5 fruit fly cellular contexts compared by ENCODE assay signal in the genomic region with DNA sequence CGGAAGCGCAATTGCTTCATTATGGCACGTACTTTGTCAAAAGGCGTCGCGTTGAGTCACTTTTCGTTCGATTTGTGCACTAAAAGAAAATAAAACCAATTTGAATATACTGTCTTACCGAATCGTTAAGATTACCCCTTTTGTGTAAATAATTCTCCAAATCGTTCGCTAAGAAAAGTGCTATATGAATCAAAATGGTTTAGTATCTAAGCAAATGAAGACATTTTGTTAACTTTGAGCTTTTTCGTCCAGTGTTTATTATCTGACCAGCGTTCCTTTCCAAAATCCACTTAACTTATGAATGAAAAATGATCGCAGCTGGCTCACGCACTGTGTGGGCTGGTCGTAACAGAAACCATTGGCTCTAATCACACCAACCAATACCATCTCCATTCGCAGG.
TF ChIP-seq lines count a peak whose summit lies in the region.

No protein-coding gene starts in this region.

- no peak for TF ChIP-seq CTCF in whole organism, embryonic (GFP tag; optimal IDR thresholded peaks at IDR 0.05; lab: Kevin White, UChicago)

TF ChIP-seq in whole organism, adult, 20 proteins besides CTCF, POLR2A, EP300 and RAD21:
- TF ChIP-seq Mnt (GFP tag; optimal IDR thresholded peaks at IDR 0.05; lab: Kevin White, UChicago) (no peak), ovo (GFP tag; optimal IDR thresholded peaks at IDR 0.05; lab: Kevin White, UChicago) (no peak), CG7101 (tag; optimal IDR thresholded peaks at IDR 0.05; lab: Kevin White, UChicago) (peak; percentile 73), pad (GFP tag; optimal IDR thresholded peaks at IDR 0.05; lab: Kevin White, UChicago) (no peak), CG5204 (GFP tag; optimal IDR thresholded peaks at IDR 0.05; lab: Kevin White, UChicago) (no peak), CG1620 (GFP tag; optimal IDR thresholded peaks at IDR 0.05; lab: Kevin White, UChicago) (no peak), CG11617 (GFP tag; optimal IDR thresholded peaks at IDR 0.05; lab: Kevin White, UChicago) (peak; percentile 46), CG14711 (tag; optimal IDR thresholded peaks at IDR 0.05; lab: Kevin White, UChicago) (no peak), kay (GFP tag; lab: Kevin White, UChicago; ENCODE audit: borderline replicate concordance) (no peak), Crg-1 (GFP tag; optimal IDR thresholded peaks at IDR 0.05; lab: Kevin White, UChicago) (no peak), CG33017 (tag; optimal IDR thresholded peaks at IDR 0.05; lab: Kevin White, UChicago) (no peak), toe (GFP tag; optimal IDR thresholded peaks at IDR 0.05; lab: Kevin White, UChicago) (no peak), Hr96 (GFP tag; optimal IDR thresholded peaks at IDR 0.05; lab: Kevin White, UChicago) (no peak), bab1 (GFP tag; optimal IDR thresholded peaks at IDR 0.05; lab: Kevin White, UChicago) (peak; percentile 87), cnc (optimal IDR thresholded peaks at IDR 0.05; lab: Kevin White, UChicago) (no peak), cic (GFP tag; optimal IDR thresholded peaks at IDR 0.05; lab: Kevin White, UChicago) (no peak), Clk (GFP tag; optimal IDR thresholded peaks at IDR 0.05; lab: Kevin White, UChicago) (no peak), tj (GFP tag; optimal IDR thresholded peaks at IDR 0.05; lab: Kevin White, UChicago) (no peak)

TF ChIP-seq in whole organism, embryonic, 481 proteins besides CTCF, POLR2A, EP300 and RAD21 (continues in another document):
- TF ChIP-seq CG2889 (GFP tag; IDR thresholded peaks at IDR 0.05; lab: Robert Waterston, UW), result no peak
- no peak for TF ChIP-seq zfh2 (GFP tag; optimal IDR thresholded peaks at IDR 0.05; lab: Kevin White, UChicago)
- TF ChIP-seq disco-r (GFP tag; optimal IDR thresholded peaks at IDR 0.05; lab: Kevin White, UChicago), result no peak
- TF ChIP-seq CG30403 (GFP tag; optimal IDR thresholded peaks at IDR 0.05; lab: Kevin White, UChicago), result peak; percentile 4
- TF ChIP-seq Fer1 (GFP tag; optimal IDR thresholded peaks at IDR 0.05; lab: Kevin White, UChicago), result peak; percentile 25
- TF ChIP-seq Stat92E (GFP tag; optimal IDR thresholded peaks at IDR 0.05; lab: Kevin White, UChicago), result no peak
- no peak for TF ChIP-seq sd (tag; optimal IDR thresholded peaks at IDR 0.05; lab: Kevin White, UChicago)
- TF ChIP-seq Ada2b (GFP tag; IDR thresholded peaks at IDR 0.05; lab: Robert Waterston, UW), result peak; percentile 36; the same call in 1 of the 2 replicates
- no peak for TF ChIP-seq ap (GFP tag; IDR thresholded peaks at IDR 0.05; lab: Robert Waterston, UW)
- peak; percentile 33 for TF ChIP-seq CG3281 (GFP tag; optimal IDR thresholded peaks at IDR 0.05; lab: Kevin White, UChicago)
- no peak for TF ChIP-seq CG8290 (GFP tag; optimal IDR thresholded peaks at IDR 0.05; lab: Kevin White, UChicago)
- TF ChIP-seq CG8290 (tag; optimal IDR thresholded peaks at IDR 0.05; lab: Kevin White, UChicago), result peak in 1 of 2 experiments; percentile 55
- TF ChIP-seq CG13296 (GFP tag; optimal IDR thresholded peaks at IDR 0.05; lab: Kevin White, UChicago), result no peak
- TF ChIP-seq Fer3 (tag; optimal IDR thresholded peaks at IDR 0.05; lab: Kevin White, UChicago), result peak; percentile 38
- TF ChIP-seq CG12391 (tag; optimal IDR thresholded peaks at IDR 0.05; lab: Kevin White, UChicago), result peak; percentile 16
- peak; percentile 71; the same call in 2 of the 3 replicates for TF ChIP-seq CG11695 (GFP tag; IDR thresholded peaks at IDR 0.05; lab: Robert Waterston, UW)
- TF ChIP-seq ash1 (GFP tag; optimal IDR thresholded peaks at IDR 0.05; lab: Kevin White, UChicago), result no peak
- no peak for TF ChIP-seq Optix (GFP tag; IDR thresholded peaks at IDR 0.05; lab: Robert Waterston, UW)

TF ChIP-seq in whole organism, prepupa, 60 proteins besides CTCF, POLR2A, EP300 and RAD21 (continues in another document):
- TF ChIP-seq acj6 (GFP tag; optimal IDR thresholded peaks at IDR 0.05; lab: Kevin White, UChicago) (peak; percentile 25), CG8319 (GFP tag; optimal IDR thresholded peaks at IDR 0.05; lab: Kevin White, UChicago) (no peak), CG3032 (tag; optimal IDR thresholded peaks at IDR 0.05; lab: Kevin White, UChicago) (peak; percentile 16), CG16779 (tag; optimal IDR thresholded peaks at IDR 0.05; lab: Kevin White, UChicago) (no peak), Ets21C (GFP tag; optimal IDR thresholded peaks at IDR 0.05; lab: Kevin White, UChicago) (peak; percentile 42), net (GFP tag; optimal IDR thresholded peaks at IDR 0.05; lab: Kevin White, UChicago) (peak; percentile 38), CG11762 (GFP tag; optimal IDR thresholded peaks at IDR 0.05; lab: Kevin White, UChicago; ENCODE audit: insufficient read depth) (no peak), CG8632 (GFP tag; optimal IDR thresholded peaks at IDR 0.05; lab: Kevin White, UChicago) (peak; percentile 24), Sox15 (GFP tag; optimal IDR thresholded peaks at IDR 0.05; lab: Kevin White, UChicago) (no peak), Sox14 (GFP tag; optimal IDR thresholded peaks at IDR 0.05; lab: Kevin White, UChicago) (peak; percentile 37), dsx (GFP tag; optimal IDR thresholded peaks at IDR 0.05; lab: Kevin White, UChicago; ENCODE audit: poor library complexity, severe bottlenecking) (no peak), Gug (GFP tag; IDR thresholded peaks at IDR 0.05; lab: Robert Waterston, UW) (peak; percentile 34; the same call in 1 of the 2 replicates), Hr38 (GFP tag; optimal IDR thresholded peaks at IDR 0.05; lab: Kevin White, UChicago) (no peak), ss (GFP tag; optimal IDR thresholded peaks at IDR 0.05; lab: Kevin White, UChicago) (no peak), CG9139 (GFP tag; optimal IDR thresholded peaks at IDR 0.05; lab: Kevin White, UChicago) (no peak), Met (GFP tag; optimal IDR thresholded peaks at IDR 0.05; lab: Kevin White, UChicago) (peak; percentile 60), esn (GFP tag; optimal IDR thresholded peaks at IDR 0.05; lab: Kevin White, UChicago) (peak; percentile 61), Blimp-1 (GFP tag; optimal IDR thresholded peaks at IDR 0.05; lab: Kevin White, UChicago) (no peak)

TF ChIP-seq in whole organism, pupa, 21 proteins besides CTCF, POLR2A, EP300 and RAD21:
- TF ChIP-seq CG14655 (GFP tag; optimal IDR thresholded peaks at IDR 0.05; lab: Kevin White, UChicago) (peak; percentile 55), CG15710 (tag; optimal IDR thresholded peaks at IDR 0.05; lab: Kevin White, UChicago) (peak; percentile 5), rn (GFP tag; IDR thresholded peaks at IDR 0.05; lab: Robert Waterston, UW) (no peak), Pif1A (GFP tag; optimal IDR thresholded peaks at IDR 0.05; lab: Kevin White, UChicago) (peak; percentile 10), CG8301 (tag; optimal IDR thresholded peaks at IDR 0.05; lab: Kevin White, UChicago) (peak; percentile 47), D1 (tag; optimal IDR thresholded peaks at IDR 0.05; lab: Kevin White, UChicago) (no peak), Ets98B (GFP tag; IDR thresholded peaks at IDR 0.05; lab: Robert Waterston, UW) (0 out of 2 replicates have a peak, but pooled peaks have one; percentile 39), CG12605 (GFP tag; IDR thresholded peaks at IDR 0.05; lab: Robert Waterston, UW) (no peak), CG13204 (GFP tag; optimal IDR thresholded peaks at IDR 0.05; lab: Kevin White, UChicago) (no peak), Snoo (tag; optimal IDR thresholded peaks at IDR 0.05; lab: Kevin White, UChicago) (no peak), CG34367 (tag; optimal IDR thresholded peaks at IDR 0.05; lab: Kevin White, UChicago) (peak; percentile 2), CG4496 (GFP tag; IDR thresholded peaks at IDR 0.05; lab: Robert Waterston, UW) (no peak), CG17806 (tag; optimal IDR thresholded peaks at IDR 0.05; lab: Kevin White, UChicago) (peak; percentile 27), gl (tag; optimal IDR thresholded peaks at IDR 0.05; lab: Kevin White, UChicago) (no peak), CG9948 (tag; optimal IDR thresholded peaks at IDR 0.05; lab: Kevin White, UChicago) (peak; percentile 26), Pif1B (GFP tag; optimal IDR thresholded peaks at IDR 0.05; lab: Kevin White, UChicago) (peak; percentile 15), fd96Ca (GFP tag; IDR thresholded peaks at IDR 0.05; lab: Robert Waterston, UW) (no peak), CG8159 (tag; optimal IDR thresholded peaks at IDR 0.05; lab: Kevin White, UChicago) (peak; percentile 20)
TF ChIP-seq in whole organism, pupa: peak in this region for 10.

TF ChIP-seq in whole organism, wandering third instar larva, 38 proteins besides CTCF, POLR2A, EP300 and RAD21 (continues in another document):
- TF ChIP-seq tai (GFP tag; optimal IDR thresholded peaks at IDR 0.05; lab: Kevin White, UChicago) (no peak), OdsH (GFP tag; optimal IDR thresholded peaks at IDR 0.05; lab: Kevin White, UChicago) (peak; percentile 27), CG32264 (GFP tag; optimal IDR thresholded peaks at IDR 0.05; lab: Kevin White, UChicago) (no peak), Hnf4 (GFP tag; optimal IDR thresholded peaks at IDR 0.05; lab: Kevin White, UChicago) (peak; percentile 20), br (GFP tag; optimal IDR thresholded peaks at IDR 0.05; lab: Kevin White, UChicago) (peak; percentile 27), pan (optimal IDR thresholded peaks at IDR 0.05; lab: Kevin White, UChicago) (no peak), woc (GFP tag; optimal IDR thresholded peaks at IDR 0.05; lab: Kevin White, UChicago) (no peak), fru (GFP tag; optimal IDR thresholded peaks at IDR 0.05; lab: Kevin White, UChicago) (peak; percentile 39), Jra (GFP tag; optimal IDR thresholded peaks at IDR 0.05; lab: Kevin White, UChicago) (no peak), psq (GFP tag; optimal IDR thresholded peaks at IDR 0.05; lab: Kevin White, UChicago) (peak; percentile 25), lola (GFP tag; optimal IDR thresholded peaks at IDR 0.05; lab: Kevin White, UChicago) (no peak), N (GFP tag; optimal IDR thresholded peaks at IDR 0.05; lab: Kevin White, UChicago) (no peak), jim (GFP tag; optimal IDR thresholded peaks at IDR 0.05; lab: Kevin White, UChicago) (no peak), rgr (GFP tag; optimal IDR thresholded peaks at IDR 0.05; lab: Kevin White, UChicago) (peak; percentile 73), dsf (GFP tag; optimal IDR thresholded peaks at IDR 0.05; lab: Kevin White, UChicago; ENCODE audit: borderline replicate concordance) (no peak), sv (GFP tag; optimal IDR thresholded peaks at IDR 0.05; lab: Kevin White, UChicago) (no peak), Sp1 (GFP tag; optimal IDR thresholded peaks at IDR 0.05; lab: Kevin White, UChicago) (peak; percentile 30), CG9705 (GFP tag; optimal IDR thresholded peaks at IDR 0.05; lab: Kevin White, UChicago) (no peak), brk (GFP tag; optimal IDR thresholded peaks at IDR 0.05; lab: Kevin White, UChicago) (no peak), ey (GFP tag; optimal IDR thresholded peaks at IDR 0.05; lab: Kevin White, UChicago) (peak; percentile 58), Vsx2 (GFP tag; optimal IDR thresholded peaks at IDR 0.05; lab: Kevin White, UChicago; ENCODE audit: partially characterized antibody) (no peak), foxo (GFP tag; optimal IDR thresholded peaks at IDR 0.05; lab: Kevin White, UChicago) (peak in 1 of 2 experiments; percentile 64), dmrt93B (GFP tag; optimal IDR thresholded peaks at IDR 0.05; lab: Kevin White, UChicago) (no peak), HLH106 (tag; optimal IDR thresholded peaks at IDR 0.05; lab: Kevin White, UChicago) (peak; percentile 48)
